Worm (Caenorhabditis elegans) whole organism, late embryonic: ENCODE data around the gene atln-2.

Experiments used
- C38D4.7 ChIP-seq: fragments of 200-800 bp; sonication (Bioruptor generic); optimal IDR thresholded peaks from 2 replicates; lab custom pipeline; 2018; ENCODE audit warnings: mild to moderate bottlenecking, missing genetic modification characterization, moderate library complexity, missing compliant biosample characterization
- F13H6.1 ChIP-seq: sonication (generic microtip); optimal IDR thresholded peaks from 2 replicates; lab custom pipeline; 2016; ENCODE audit warnings: missing genetic modification characterization, missing compliant biosample characterization
- K02D7.2 ChIP-seq: sonication (generic microtip); optimal IDR thresholded peaks from 2 replicates; lab custom pipeline; 2017; ENCODE audit warnings: mild to moderate bottlenecking, missing genetic modification characterization, missing compliant biosample characterization
- ahr-1 ChIP-seq: sonication (generic microtip); optimal IDR thresholded peaks from 2 replicates; lab custom pipeline; 2016; ENCODE audit warnings: missing genetic modification characterization, missing compliant biosample characterization
- ceh-14 ChIP-seq: sonication (generic microtip); optimal IDR thresholded peaks from 2 replicates; lab custom pipeline; 2016; ENCODE audit warnings: missing genotype, missing genetic modification characterization, missing compliant biosample characterization
- ceh-19 ChIP-seq: fragments of 200-800 bp; sonication (Bioruptor generic); optimal IDR thresholded peaks from 2 replicates; lab custom pipeline; 2018; ENCODE audit warnings: mild to moderate bottlenecking, missing genetic modification characterization, missing compliant biosample characterization
- ceh-30 ChIP-seq: fragments of 150-350 bp; optimal IDR thresholded peaks from 2 replicates; lab custom pipeline; 2014; ENCODE audit warnings: missing biosample characterization, missing genetic modification characterization
- ceh-45 ChIP-seq: fragments of 200-800 bp; sonication (Bioruptor generic); IDR thresholded peaks from 2 replicates; pipeline ENCODE4 v1.3.6; 2022; ENCODE audit warnings: missing genetic modification reagents, missing genetic modification characterization, missing compliant biosample characterization
- che-1 ChIP-seq: sonication (generic microtip); optimal IDR thresholded peaks from 2 replicates; lab custom pipeline; 2016; ENCODE audit warnings: mild to moderate bottlenecking, missing genetic modification characterization, missing compliant biosample characterization
- dve-1 ChIP-seq: sonication (generic microtip); optimal IDR thresholded peaks from 2 replicates; lab custom pipeline; 2017; ENCODE audit warnings: antibody characterized with exemption, mild to moderate bottlenecking, missing genetic modification characterization, missing compliant biosample characterization
- fax-1 ChIP-seq: sonication (generic microtip); optimal IDR thresholded peaks from 2 replicates; lab custom pipeline; 2016; ENCODE audit warnings: missing genotype, missing genetic modification characterization, missing compliant biosample characterization
- fkh-6 ChIP-seq: sonication (generic microtip); optimal IDR thresholded peaks from 2 replicates; lab custom pipeline; 2016; ENCODE audit warnings: missing genetic modification characterization, missing compliant biosample characterization
- nhr-232 ChIP-seq: sonication (generic microtip); optimal IDR thresholded peaks from 2 replicates; lab custom pipeline; 2016; ENCODE audit warnings: missing genetic modification characterization, missing compliant biosample characterization
- pag-3 ChIP-seq: sonication (generic microtip); optimal IDR thresholded peaks from 2 replicates; lab custom pipeline; 2016; ENCODE audit warnings: missing compliant biosample characterization, missing genetic modification characterization, borderline replicate concordance
- pax-1 ChIP-seq: fragments of 150-350 bp; optimal IDR thresholded peaks from 2 replicates; lab custom pipeline; 2014; ENCODE audit warnings: missing biosample characterization, missing genetic modification characterization
- pha-4 ChIP-seq: fragments of 150-350 bp; optimal IDR thresholded peaks from 2 replicates; lab custom pipeline; 2018; ENCODE audit warnings: missing biosample characterization, missing genetic modification reagents, missing genetic modification characterization
- sdc-2 ChIP-seq: sonication (generic microtip); optimal IDR thresholded peaks from 2 replicates; lab custom pipeline; 2016; ENCODE audit warnings: missing genotype, missing genetic modification characterization, missing compliant biosample characterization
- sox-4 ChIP-seq: sonication (generic microtip); optimal IDR thresholded peaks from 2 replicates; lab custom pipeline; 2017; ENCODE audit warnings: mild to moderate bottlenecking, missing genetic modification characterization, inconsistent platforms, missing compliant biosample characterization
- tbx-2 ChIP-seq: sonication (generic microtip); optimal IDR thresholded peaks from 2 replicates; lab custom pipeline; 2016; ENCODE audit warnings: missing genetic modification characterization, missing compliant biosample characterization
- unc-3 ChIP-seq, 2 experiments: fragments of 200-800 bp in 1 of 2; sonication (Bioruptor generic) in 1 of 2; sonication (generic microtip) in 1 of 2; conservative IDR thresholded peaks in 1 of 2; optimal IDR thresholded peaks in 1 of 2; 2 replicates each; pipeline versions ENCODE4 v1.3.6 to Lab custom; 2016 to 2022; ENCODE audit warnings: missing compliant biosample characterization in 2 of 2, missing genetic modification characterization in 2 of 2, missing genetic modification reagents in 1 of 2
- unc-55 ChIP-seq: sonication (generic microtip); optimal IDR thresholded peaks from 2 replicates; lab custom pipeline; 2017; ENCODE audit warnings: missing biosample characterization, missing genetic modification reagents, missing genetic modification characterization
- zip-5 ChIP-seq: sonication (generic microtip); optimal IDR thresholded peaks from 2 replicates; lab custom pipeline; 2016; ENCODE audit warnings: missing genetic modification characterization, missing compliant biosample characterization
- ztf-16 ChIP-seq: sonication (generic microtip); optimal IDR thresholded peaks from 2 replicates; lab custom pipeline; 2017; ENCODE audit warnings: missing genetic modification characterization, missing compliant biosample characterization

The atln-2 gene

ce11 chrIV:15041124-15041523 lies 59.7 kb downstream of the atln-2 start:
- no peak for TF ChIP-seq che-1
- no peak for TF ChIP-seq unc-3 (GFP tag; conservative IDR thresholded peaks at IDR 0.05; lab: Robert Waterston, UW)
- no peak for TF ChIP-seq unc-3 (tag; optimal IDR thresholded peaks at IDR 0.05; lab: Kevin White, UChicago)
- TF ChIP-seq ceh-45, result no peak
- no peak for TF ChIP-seq dve-1 (tag; lab: Kevin White, UChicago)
- TF ChIP-seq fax-1 (tag; lab: Kevin White, UChicago), result no peak
- TF ChIP-seq pag-3 (tag; lab: Kevin White, UChicago), result no peak
- TF ChIP-seq zip-5 (tag; lab: Kevin White, UChicago), result no peak
- no peak for TF ChIP-seq ceh-14 (tag; lab: Kevin White, UChicago)
- no peak for TF ChIP-seq nhr-232 (tag; lab: Kevin White, UChicago)
- TF ChIP-seq fkh-6, result no peak
- no peak for TF ChIP-seq sdc-2
- TF ChIP-seq unc-55 (GFP tag; lab: Kevin White, UChicago), result no peak
- TF ChIP-seq ahr-1 (tag; lab: Kevin White, UChicago), result no peak
- no peak for TF ChIP-seq C38D4.7 (GFP tag; lab: Kevin White, UChicago)
- TF ChIP-seq pha-4, result no peak
- no peak for TF ChIP-seq ceh-30 (tag; lab: Kevin White, UChicago)
- TF ChIP-seq, all 69 proteins: peak for 0

- TF ChIP-seq sox-4 (tag; lab: Kevin White, UChicago), result no peak
- no peak for TF ChIP-seq F13H6.1
- TF ChIP-seq K02D7.2 (tag; lab: Kevin White, UChicago), result no peak
- TF ChIP-seq tbx-2, result no peak
- no peak for TF ChIP-seq pax-1 (tag; lab: Kevin White, UChicago)
- no peak for TF ChIP-seq ceh-19 (GFP tag; lab: Kevin White, UChicago)
- TF ChIP-seq ztf-16 (tag; lab: Kevin White, UChicago), result no peak
Measured at ce11 chrIV:15042159-15042936, 60.9 kb downstream of the atln-2 start.
